Fruit fly (Drosophila melanogaster) whole organism, prepupa: Measurements from ENCODE around the gene Cyp4d20.

ENCODE experiments used
- Blimp-1 ChIP-seq: fragments of 200-800 bp; sonication (Bioruptor generic); optimal IDR thresholded peaks from 3 replicates; lab custom pipeline; 2017; ENCODE audit warnings: missing biosample characterization, missing genetic modification characterization, mild to moderate bottlenecking, moderate library complexity, missing genetic modification reagents
- CG10631 ChIP-seq: fragments of 200-800 bp; sonication (Bioruptor generic); optimal IDR thresholded peaks from 2 replicates; lab custom pipeline; 2016; ENCODE audit warnings: missing biosample characterization, missing genetic modification characterization
- CG10669 ChIP-seq: fragments of 200-800 bp; sonication (Bioruptor generic); optimal IDR thresholded peaks from 3 replicates; lab custom pipeline; 2018; ENCODE audit warnings: missing biosample characterization, mild to moderate bottlenecking, missing genetic modification characterization, moderate library complexity
- CG11294 ChIP-seq: fragments of 200-800 bp; sonication (Bioruptor generic); IDR thresholded peaks from 2 replicates; pipeline ENCODE4 v1.3.6; 2022; ENCODE audit warnings: missing biosample characterization, missing genetic modification characterization
- CG11762 ChIP-seq: fragments of 200-800 bp; sonication (Bioruptor generic); optimal IDR thresholded peaks from 3 replicates; lab custom pipeline; 2016; ENCODE audit warnings: missing biosample characterization, missing genetic modification characterization; ENCODE audit not compliant: insufficient read depth
- CG11902 ChIP-seq: fragments of 200-800 bp; sonication (Bioruptor generic); optimal IDR thresholded peaks from 3 replicates; lab custom pipeline; 2016; ENCODE audit warnings: missing biosample characterization, missing genetic modification characterization
- CG15336 ChIP-seq: fragments of 200-800 bp; sonication (Bioruptor generic); IDR thresholded peaks from 2 replicates; pipeline ENCODE4 v1.3.6; 2022; ENCODE audit warnings: missing biosample characterization, missing genetic modification characterization
- CG1621 ChIP-seq: fragments of 200-800 bp; sonication (Bioruptor generic); optimal IDR thresholded peaks from 3 replicates; lab custom pipeline; 2018; ENCODE audit warnings: missing biosample characterization, mild to moderate bottlenecking, missing genetic modification characterization
- CG16779 ChIP-seq: fragments of 200-800 bp; sonication (Bioruptor generic); optimal IDR thresholded peaks from 3 replicates; lab custom pipeline; 2017; ENCODE audit warnings: missing biosample characterization, mild to moderate bottlenecking, missing genetic modification characterization
- CG3032 ChIP-seq: fragments of 200-800 bp; optimal IDR thresholded peaks from 2 replicates; lab custom pipeline; 2019; ENCODE audit warnings: missing biosample characterization, mild to moderate bottlenecking, missing genetic modification characterization, moderate library complexity
- CG31627 ChIP-seq: fragments of 200-800 bp; sonication (Bioruptor generic); optimal IDR thresholded peaks from 3 replicates; lab custom pipeline; 2016; ENCODE audit warnings: missing biosample characterization, missing genetic modification characterization
- CG34406 ChIP-seq: fragments of 200-800 bp; sonication (Bioruptor generic); optimal IDR thresholded peaks from 3 replicates; lab custom pipeline; 2016; ENCODE audit warnings: missing biosample characterization, missing genetic modification characterization
- CG3919 ChIP-seq: fragments of 200-800 bp; sonication (Bioruptor generic); optimal IDR thresholded peaks from 3 replicates; lab custom pipeline; 2016; ENCODE audit warnings: missing biosample characterization, missing genetic modification characterization
- CG4318 ChIP-seq: fragments of 200-800 bp; sonication (Bioruptor generic); optimal IDR thresholded peaks from 3 replicates; lab custom pipeline; 2017; ENCODE audit warnings: missing biosample characterization, mild to moderate bottlenecking, missing genetic modification characterization
- CG6163 ChIP-seq: fragments of 200-800 bp; sonication (Bioruptor generic); IDR thresholded peaks from 3 replicates; pipeline ENCODE4 v1.3.6; 2022; ENCODE audit warnings: missing biosample characterization, missing genetic modification characterization
- CG6276 ChIP-seq: fragments of 200-800 bp; sonication (Bioruptor generic); optimal IDR thresholded peaks from 2 replicates; lab custom pipeline; 2017; ENCODE audit warnings: missing biosample characterization, mild to moderate bottlenecking, missing genetic modification characterization
- CG6792 ChIP-seq: fragments of 200-800 bp; sonication (Bioruptor generic); optimal IDR thresholded peaks from 3 replicates; lab custom pipeline; 2016; ENCODE audit warnings: missing biosample characterization, missing genetic modification characterization
- CG6854 ChIP-seq: fragments of 200-800 bp; sonication (Bioruptor generic); optimal IDR thresholded peaks from 2 replicates; lab custom pipeline; 2017; ENCODE audit warnings: missing biosample characterization, mild to moderate bottlenecking, missing genetic modification characterization
- CG7368 ChIP-seq: fragments of 200-800 bp; sonication (Bioruptor generic); optimal IDR thresholded peaks from 3 replicates; lab custom pipeline; 2016; ENCODE audit warnings: missing biosample characterization, missing genetic modification characterization
- CG8119 ChIP-seq: fragments of 200-800 bp; sonication (Bioruptor generic); IDR thresholded peaks from 3 replicates; pipeline ENCODE4 v1.3.6; 2022; ENCODE audit warnings: missing biosample characterization, missing genetic modification characterization
- CG8319 ChIP-seq: fragments of 200-800 bp; sonication (Bioruptor generic); optimal IDR thresholded peaks from 3 replicates; lab custom pipeline; 2016; ENCODE audit warnings: missing biosample characterization, missing genetic modification characterization
- CG8632 ChIP-seq: fragments of 200-800 bp; sonication (Bioruptor generic); optimal IDR thresholded peaks from 3 replicates; lab custom pipeline; 2016; ENCODE audit warnings: missing biosample characterization, missing genetic modification characterization
- Eip75B ChIP-seq: fragments of 200-800 bp; sonication (Bioruptor generic); optimal IDR thresholded peaks from 3 replicates; lab custom pipeline; 2016; ENCODE audit warnings: missing biosample characterization, missing genetic modification characterization
- Eip78C ChIP-seq: fragments of 200-800 bp; sonication (Bioruptor generic); peaks from one replicate; lab custom pipeline; 2016; ENCODE audit warnings: missing biosample characterization, missing genetic modification characterization
- Eip93F ChIP-seq: fragments of 200-800 bp; sonication (Bioruptor generic); optimal IDR thresholded peaks from 2 replicates; lab custom pipeline; 2016; ENCODE audit warnings: missing biosample characterization, mild to moderate bottlenecking, missing genetic modification characterization
- Ets21C ChIP-seq: fragments of 200-800 bp; sonication (Bioruptor generic); optimal IDR thresholded peaks from 3 replicates; lab custom pipeline; 2016; ENCODE audit warnings: missing biosample characterization, missing genetic modification characterization
- Ets96B ChIP-seq: fragments of 200-800 bp; optimal IDR thresholded peaks from 2 replicates; lab custom pipeline; 2019; ENCODE audit warnings: missing biosample characterization, mild to moderate bottlenecking, missing genetic modification characterization, moderate library complexity
- Gug ChIP-seq: fragments of 200-800 bp; sonication (Bioruptor generic); IDR thresholded peaks from 2 replicates; pipeline ENCODE4 v1.3.6; 2022; ENCODE audit warnings: missing biosample characterization, missing genetic modification characterization
- Hr38 ChIP-seq: sonication (Bioruptor generic); optimal IDR thresholded peaks from 2 replicates; lab custom pipeline; 2016; ENCODE audit warnings: missing biosample characterization, missing genetic modification characterization
- Hr4 ChIP-seq: fragments of 200-800 bp; sonication (Bioruptor generic); optimal IDR thresholded peaks from 3 replicates; lab custom pipeline; 2016; ENCODE audit warnings: missing biosample characterization, missing genetic modification characterization
- Lpt ChIP-seq: fragments of 200-800 bp; sonication (Bioruptor generic); optimal IDR thresholded peaks from 3 replicates; lab custom pipeline; 2016; ENCODE audit warnings: missing biosample characterization, missing genetic modification characterization
- Met ChIP-seq: fragments of 200-800 bp; sonication (Bioruptor generic); optimal IDR thresholded peaks from 3 replicates; lab custom pipeline; 2016; ENCODE audit warnings: missing biosample characterization, missing genetic modification characterization
- OdsH ChIP-seq: fragments of 200-800 bp; sonication (Bioruptor generic); optimal IDR thresholded peaks from 3 replicates; lab custom pipeline; 2016; ENCODE audit warnings: missing biosample characterization, missing genetic modification characterization
- Sox102F ChIP-seq: fragments of 200-800 bp; sonication (Bioruptor generic); optimal IDR thresholded peaks from 2 replicates; lab custom pipeline; 2016; ENCODE audit warnings: missing biosample characterization, mild to moderate bottlenecking, missing genetic modification characterization
- Sox14 ChIP-seq: fragments of 200-800 bp; sonication (Bioruptor generic); optimal IDR thresholded peaks from 3 replicates; lab custom pipeline; 2016; ENCODE audit warnings: missing biosample characterization, missing genetic modification characterization
- Sox15 ChIP-seq: fragments of 200-800 bp; sonication (Bioruptor generic); optimal IDR thresholded peaks from 3 replicates; lab custom pipeline; 2016; ENCODE audit warnings: missing biosample characterization, missing genetic modification characterization
- achi ChIP-seq: fragments of 200-800 bp; sonication (Bioruptor generic); optimal IDR thresholded peaks from 3 replicates; lab custom pipeline; 2016; ENCODE audit warnings: missing biosample characterization, missing genetic modification characterization
- acj6 ChIP-seq: fragments of 200-800 bp; sonication (Bioruptor generic); optimal IDR thresholded peaks from 3 replicates; lab custom pipeline; 2016; ENCODE audit warnings: missing biosample characterization, missing genetic modification characterization
- cyc ChIP-seq: fragments of 200-800 bp; sonication (Bioruptor generic); optimal IDR thresholded peaks from 3 replicates; lab custom pipeline; 2016; ENCODE audit warnings: missing biosample characterization, missing genetic modification characterization
- dac ChIP-seq: fragments of 200-800 bp; sonication (Bioruptor generic); optimal IDR thresholded peaks from 2 replicates; lab custom pipeline; 2017; ENCODE audit warnings: missing biosample characterization, mild to moderate bottlenecking, missing genetic modification characterization
- eg ChIP-seq: fragments of 200-800 bp; sonication (Bioruptor generic); IDR thresholded peaks from 3 replicates; pipeline ENCODE4 v1.3.6; 2022; ENCODE audit warnings: missing biosample characterization, missing genetic modification characterization
- esn ChIP-seq: fragments of 200-800 bp; sonication (Bioruptor generic); optimal IDR thresholded peaks from 2 replicates; lab custom pipeline; 2016; ENCODE audit warnings: missing biosample characterization, mild to moderate bottlenecking, missing genetic modification characterization, moderate library complexity
- fd59A ChIP-seq: fragments of 200-800 bp; sonication (Bioruptor generic); optimal IDR thresholded peaks from 2 replicates; lab custom pipeline; 2017; ENCODE audit warnings: missing biosample characterization, mild to moderate bottlenecking, missing genetic modification characterization, missing genetic modification reagents
- fd85E ChIP-seq: fragments of 200-800 bp; sonication (Bioruptor generic); optimal IDR thresholded peaks from 3 replicates; lab custom pipeline; 2016; ENCODE audit warnings: missing biosample characterization, missing genetic modification characterization
- fkh ChIP-seq: fragments of 200-800 bp; sonication (Bioruptor generic); optimal IDR thresholded peaks from 3 replicates; lab custom pipeline; 2017; ENCODE audit warnings: missing biosample characterization, mild to moderate bottlenecking, missing genetic modification characterization, moderate library complexity
- lz ChIP-seq: fragments of 200-800 bp; sonication (Bioruptor generic); optimal IDR thresholded peaks from 3 replicates; lab custom pipeline; 2016; ENCODE audit warnings: missing biosample characterization, missing genetic modification characterization
- net ChIP-seq: fragments of 200-800 bp; sonication (Bioruptor generic); optimal IDR thresholded peaks from 3 replicates; lab custom pipeline; 2016; ENCODE audit warnings: missing biosample characterization, missing genetic modification characterization
- pdm3 ChIP-seq: fragments of 200-800 bp; sonication (Bioruptor generic); optimal IDR thresholded peaks from 3 replicates; lab custom pipeline; 2016; ENCODE audit warnings: missing biosample characterization, missing genetic modification characterization
- spab ChIP-seq: fragments of 200-800 bp; sonication (Bioruptor generic); optimal IDR thresholded peaks from 2 replicates; lab custom pipeline; 2017; ENCODE audit warnings: missing biosample characterization, mild to moderate bottlenecking, missing genetic modification characterization, missing genetic modification reagents
- ss ChIP-seq, 2 experiments: fragments of 200-800 bp; sonication (Bioruptor generic); optimal IDR thresholded peaks; 2 replicates in 1 of 2; 3 replicates in 1 of 2; lab custom pipeline; 2017 to 2018; ENCODE audit warnings: mild to moderate bottlenecking in 2 of 2, missing biosample characterization in 2 of 2, missing genetic modification characterization in 2 of 2, moderate library complexity in 1 of 2
- svp ChIP-seq: fragments of 200-800 bp; sonication (Bioruptor generic); peaks from one replicate; lab custom pipeline; 2016; ENCODE audit warnings: missing biosample characterization, missing genetic modification characterization
- topi ChIP-seq: fragments of 200-800 bp; sonication (Bioruptor generic); optimal IDR thresholded peaks from 3 replicates; lab custom pipeline; 2016; ENCODE audit warnings: missing biosample characterization, missing genetic modification characterization
- vri ChIP-seq: fragments of 200-800 bp; sonication (Bioruptor generic); optimal IDR thresholded peaks from 3 replicates; lab custom pipeline; 2016; ENCODE audit warnings: missing biosample characterization, mild to moderate bottlenecking, missing genetic modification characterization

Gene Cyp4d20

DNA sequence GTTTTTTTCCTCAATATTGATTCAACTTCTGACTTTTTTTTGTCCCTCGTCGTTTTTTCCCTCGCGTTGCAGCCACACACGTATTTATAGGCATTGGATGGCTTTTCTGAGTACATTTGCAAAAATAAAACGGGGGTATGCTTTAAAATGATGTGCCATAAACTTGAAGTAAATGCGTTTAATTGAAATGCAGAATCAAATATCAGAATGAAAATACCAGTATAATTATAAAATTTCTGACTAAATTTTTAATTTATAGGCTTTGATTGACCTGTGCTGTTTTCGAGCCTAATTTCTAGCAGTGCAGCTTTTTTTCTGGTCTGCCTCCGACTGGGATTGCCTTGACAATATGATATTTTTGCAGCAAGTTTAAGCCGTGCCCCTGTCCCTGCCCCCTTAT lies 46.9 kb downstream of the Cyp4d20 start:
- peak; percentile 58 for TF ChIP-seq CG7368 (GFP tag; lab: Kevin White, UChicago)
- peak; percentile 76 for TF ChIP-seq CG8119 (GFP tag; lab: Robert Waterston, UW)
- peak; percentile 69 for TF ChIP-seq spab (GFP tag; lab: Kevin White, UChicago)
- TF ChIP-seq CG34406: peak; percentile 42
- peak; percentile 71 for TF ChIP-seq CG8632 (GFP tag; lab: Kevin White, UChicago)
- TF ChIP-seq CG10631: peak; percentile 72
- peak; percentile 73 for TF ChIP-seq OdsH (GFP tag; lab: Kevin White, UChicago)
- TF ChIP-seq Hr38: no peak
- peak; percentile 32 for TF ChIP-seq fd85E (GFP tag; lab: Kevin White, UChicago)
- peak; percentile 83; the same call in 2 of the 3 replicates for TF ChIP-seq eg (GFP tag; lab: Robert Waterston, UW)
- no peak for TF ChIP-seq vri
- TF ChIP-seq CG3919 (GFP tag; lab: Kevin White, UChicago): peak; percentile 85
- TF ChIP-seq pdm3 (GFP tag; lab: Kevin White, UChicago): peak; percentile 77
- peak; percentile 78 for TF ChIP-seq CG6276
- peak; percentile 51 for TF ChIP-seq Sox15 (GFP tag; lab: Kevin White, UChicago)
- peak; percentile 53 for TF ChIP-seq fd59A (GFP tag; lab: Kevin White, UChicago)
- TF ChIP-seq Ets21C (GFP tag; lab: Kevin White, UChicago): peak; percentile 0
- TF ChIP-seq CG6854 (GFP tag; lab: Kevin White, UChicago): no peak
- peak; percentile 73 for TF ChIP-seq CG3032 (tag; lab: Kevin White, UChicago)
- TF ChIP-seq Lpt (GFP tag; lab: Kevin White, UChicago): peak; percentile 48
- TF ChIP-seq CG11902 (GFP tag; lab: Kevin White, UChicago): peak; percentile 66
- TF ChIP-seq CG6792 (GFP tag; lab: Kevin White, UChicago): peak; percentile 68
- peak; percentile 66 for TF ChIP-seq CG31627 (GFP tag; lab: Kevin White, UChicago)
- peak; percentile 13 for TF ChIP-seq Eip93F
- TF ChIP-seq Blimp-1 (GFP tag; lab: Kevin White, UChicago): peak; percentile 38
- no peak for TF ChIP-seq fkh (GFP tag; lab: Kevin White, UChicago)
- TF ChIP-seq CG4318 (GFP tag; lab: Kevin White, UChicago): peak; percentile 50
- peak; percentile 11 for TF ChIP-seq dac (GFP tag; lab: Kevin White, UChicago)
- TF ChIP-seq CG6163 (GFP tag; lab: Robert Waterston, UW): peak; percentile 82
- peak; percentile 64 for TF ChIP-seq lz
- TF ChIP-seq Hr4 (GFP tag; lab: Kevin White, UChicago): peak; percentile 70
- peak; percentile 80 for TF ChIP-seq Gug (GFP tag; lab: Robert Waterston, UW)
- peak; percentile 70 to 87 for TF ChIP-seq ss (GFP tag; optimal IDR thresholded peaks at IDR 0.05; lab: Kevin White, UChicago)
- peak; percentile 61 for TF ChIP-seq CG8319 (GFP tag; lab: Kevin White, UChicago)
- peak; percentile 70 for TF ChIP-seq Met
- peak; percentile 76 for TF ChIP-seq Eip75B (GFP tag; lab: Kevin White, UChicago)
- TF ChIP-seq acj6 (GFP tag; lab: Kevin White, UChicago): peak; percentile 72
- peak; percentile 63 for TF ChIP-seq cyc
- TF ChIP-seq Eip78C (GFP tag; lab: Kevin White, UChicago): peak; percentile 97
- peak; percentile 83 for TF ChIP-seq CG10669 (GFP tag; lab: Kevin White, UChicago)
- TF ChIP-seq Sox14: peak; percentile 62
- TF ChIP-seq CG11762: peak; percentile 35
- TF ChIP-seq CG16779 (tag; lab: Kevin White, UChicago): peak; percentile 18
- peak; percentile 71 for TF ChIP-seq achi (GFP tag; lab: Kevin White, UChicago)
- TF ChIP-seq Sox102F (GFP tag; lab: Kevin White, UChicago): peak; percentile 63
- peak; percentile 68 for TF ChIP-seq CG11294
- peak; percentile 51 for TF ChIP-seq CG1621
- peak; percentile 84 for TF ChIP-seq svp (GFP tag; lab: Kevin White, UChicago)
- peak; percentile 69 for TF ChIP-seq esn (GFP tag; lab: Kevin White, UChicago)
- peak; percentile 85 for TF ChIP-seq Ets96B (tag; lab: Kevin White, UChicago)
- peak; percentile 76 for TF ChIP-seq net (GFP tag; lab: Kevin White, UChicago)
- peak; percentile 71 for TF ChIP-seq topi (GFP tag; lab: Kevin White, UChicago)
- TF ChIP-seq CG15336 (GFP tag; lab: Robert Waterston, UW): peak; percentile 83
